Fruit fly (Drosophila melanogaster): ENCODE results near the gene Jon65Aiii.

dm6 chr3L:6062860-6063607 lies 12.5 kb downstream of the Jon65Aiii start, which contains the start of gene CG10472:
- TF ChIP-seq gl (tag; optimal IDR thresholded peaks at IDR 0.05) (no peak), fd96Ca (GFP tag; IDR thresholded peaks at IDR 0.05) (no peak), CG32121 (GFP tag; IDR thresholded peaks at IDR 0.05) (no peak), CG12605 (GFP tag; IDR thresholded peaks at IDR 0.05) (no peak)

Measured in whole organism, pupa.